Worm (Caenorhabditis elegans): ENCODE data around the gene myo-3.

Gene myo-3

ce11 chrV:12192129-12192528 is 42.0 kb downstream of the myo-3 start, which contains the start of gene rnp-1:
rnp-1 (plus strand) TSS chrV:12192273.
- TF ChIP-seq Y105C5A.15 (GFP tag; IDR thresholded peaks at IDR 0.05) = no peak
- peak; percentile 4 for TF ChIP-seq T20F7.1 (GFP tag; optimal IDR thresholded peaks at IDR 0.05)
- no peak for TF ChIP-seq madf-5 (GFP tag; IDR thresholded peaks at IDR 0.05)
- no peak for TF ChIP-seq mdt-29 (GFP tag; IDR thresholded peaks at IDR 0.05)
- TF ChIP-seq lin-38 (GFP tag; IDR thresholded peaks at IDR 0.05) = peak; percentile 45
- no peak for TF ChIP-seq nhr-41 (GFP tag; IDR thresholded peaks at IDR 0.05)
- TF ChIP-seq Y48G9A.11 (GFP tag; IDR thresholded peaks at IDR 0.05) = peak; percentile 57

- TF ChIP-seq dve-1 (tag; optimal IDR thresholded peaks at IDR 0.05; ENCODE audit: insufficient read depth) (peak; percentile 39), lsy-2 (tag; optimal IDR thresholded peaks at IDR 0.05) (peak; percentile 64 to 97), nhr-102 (tag; optimal IDR thresholded peaks at IDR 0.05) (no peak), nhr-11 (tag; optimal IDR thresholded peaks at IDR 0.05) (peak; percentile 2), fkh-10 (GFP tag; optimal IDR thresholded peaks at IDR 0.05) (no peak), hmg-1.1 (GFP tag; IDR thresholded peaks at IDR 0.05) (0 out of 2 replicates have a peak, but pooled peaks have one; percentile 43), hlh-30 (tag; optimal IDR thresholded peaks at IDR 0.05; ENCODE audit: insufficient read depth) (peak; percentile 84), mes-2 (tag; optimal IDR thresholded peaks at IDR 0.05; ENCODE audit: poor library complexity, severe bottlenecking) (peak; percentile 77), madf-9 (GFP tag; conservative IDR thresholded peaks at IDR 0.05) (no peak), T20F7.1 (GFP tag; optimal IDR thresholded peaks at IDR 0.05) (peak; percentile 76), Y48G9A.11 (GFP tag; IDR thresholded peaks at IDR 0.05) (peak; percentile 59; the same call in 1 of the 2 replicates), F37D6.2 (tag; optimal IDR thresholded peaks at IDR 0.05) (no peak), arid-1 (GFP tag; conservative IDR thresholded peaks at IDR 0.05) (peak; percentile 48; the same call in 1 of the 2 replicates), daf-16 (GFP tag; optimal IDR thresholded peaks at IDR 0.05) (no peak), daf-16 (tag; optimal IDR thresholded peaks at IDR 0.05) (peak; percentile 44), dpl-1 (GFP tag; optimal IDR thresholded peaks at IDR 0.05) (peak; percentile 71), nhr-25 (tag; optimal IDR thresholded peaks at IDR 0.05; ENCODE audit: borderline replicate concordance, insufficient read depth) (peak; percentile 34), nhr-28 (tag; optimal IDR thresholded peaks at IDR 0.05) (peak; percentile 3), nhr-6 (tag; optimal IDR thresholded peaks at IDR 0.05) (peak; percentile 84), mdl-1 (tag; optimal IDR thresholded peaks at IDR 0.05) (no peak), dmd-8 (GFP tag; IDR thresholded peaks at IDR 0.05) (no peak), rbr-2 (tag; optimal IDR thresholded peaks at IDR 0.05) (peak; percentile 22), mep-1 (tag; optimal IDR thresholded peaks at IDR 0.05) (peak; percentile 56)
Observed at ce11 chrV:12190943-12191569, 43.1 kb downstream of the myo-3 start, which contains the start of gene dpy-30. dpy-30 (plus strand) TSS chrV:12191519.

- TF ChIP-seq hif-1 (tag; optimal IDR thresholded peaks at IDR 0.05) = no peak
- TF ChIP-seq fkh-10 (GFP tag; optimal IDR thresholded peaks at IDR 0.05) = no peak
- no peak for TF ChIP-seq T26A8.4 (GFP tag; IDR thresholded peaks at IDR 0.05)
- no peak for TF ChIP-seq dmd-9 (GFP tag; IDR thresholded peaks at IDR 0.05)
- no peak for TF ChIP-seq dmd-6 (GFP tag; IDR thresholded peaks at IDR 0.05)
- no peak for TF ChIP-seq lir-3 (tag; optimal IDR thresholded peaks at IDR 0.05)
- no peak for TF ChIP-seq nhr-42 (GFP tag; IDR thresholded peaks at IDR 0.05)
- TF ChIP-seq T20F7.1 (GFP tag; optimal IDR thresholded peaks at IDR 0.05) = no peak
- no peak for TF ChIP-seq lin-1 (GFP tag; IDR thresholded peaks at IDR 0.05)
Observed at ce11 chrV:12188830-12189229, 45.3 kb downstream of the myo-3 start.
